Fruit fly (Drosophila melanogaster) whole organism, embryonic: Measurements from ENCODE around the gene sinu.

Source experiments
- Asciz ChIP-seq: fragments of 200-800 bp; sonication (Bioruptor generic); optimal IDR thresholded peaks from 2 replicates; lab custom pipeline; 2017; ENCODE audit warnings: missing biosample characterization, mild to moderate bottlenecking, missing genetic modification characterization, missing genetic modification reagents
- BEAF-32 ChIP-seq: fragments of 200-800 bp; sonication (Bioruptor generic); optimal IDR thresholded peaks from 3 replicates; lab custom pipeline; 2017; ENCODE audit warnings: missing biosample characterization, missing genetic modification characterization, mild to moderate bottlenecking, moderate library complexity, missing genetic modification reagents
- Bteb2 ChIP-seq: fragments of 200-800 bp; sonication (Bioruptor generic); optimal IDR thresholded peaks from 2 replicates; lab custom pipeline; 2016; ENCODE audit warnings: missing biosample characterization, missing genetic modification characterization
- CG10431 ChIP-seq: fragments of 200-800 bp; sonication (Bioruptor generic); optimal IDR thresholded peaks from 3 replicates; lab custom pipeline; 2018; ENCODE audit warnings: missing biosample characterization, mild to moderate bottlenecking, missing genetic modification characterization
- CG11696 ChIP-seq: fragments of 200-800 bp; sonication (Bioruptor generic); IDR thresholded peaks from 2 replicates; pipeline ENCODE4 v1.3.6; 2022; ENCODE audit warnings: missing biosample characterization, missing genetic modification characterization
- CG12299 ChIP-seq: fragments of 200-800 bp; sonication (Bioruptor generic); optimal IDR thresholded peaks from 2 replicates; lab custom pipeline; 2018; ENCODE audit warnings: missing biosample characterization, mild to moderate bottlenecking, missing genetic modification characterization
- CG12942 ChIP-seq: fragments of 200-800 bp; sonication (Bioruptor generic); optimal IDR thresholded peaks from 3 replicates; lab custom pipeline; 2016; ENCODE audit warnings: missing biosample characterization, missing genetic modification characterization
- CG14710 ChIP-seq: fragments of 200-800 bp; sonication (Bioruptor generic); optimal IDR thresholded peaks from 3 replicates; lab custom pipeline; 2019; ENCODE audit warnings: missing biosample characterization, mild to moderate bottlenecking, missing genetic modification characterization, moderate library complexity
- CG16863 ChIP-seq: fragments of 200-800 bp; sonication (Bioruptor generic); optimal IDR thresholded peaks from 3 replicates; lab custom pipeline; 2016; ENCODE audit warnings: missing biosample characterization, missing genetic modification characterization
- CG17186 ChIP-seq: fragments of 200-800 bp; sonication (Bioruptor generic); optimal IDR thresholded peaks from 3 replicates; lab custom pipeline; 2017; ENCODE audit warnings: missing biosample characterization, missing genetic modification reagents, missing genetic modification characterization
- CG18599 ChIP-seq: fragments of 200-800 bp; sonication (Bioruptor generic); optimal IDR thresholded peaks from 3 replicates; lab custom pipeline; 2017; ENCODE audit warnings: missing biosample characterization, missing genetic modification characterization, mild to moderate bottlenecking, moderate library complexity, missing genetic modification reagents
- CG30431 ChIP-seq: fragments of 200-800 bp; sonication (Bioruptor generic); optimal IDR thresholded peaks from 2 replicates; lab custom pipeline; 2017; ENCODE audit warnings: missing biosample characterization, missing genetic modification characterization
- CG34422 ChIP-seq: fragments of 200-800 bp; sonication (Bioruptor generic); IDR thresholded peaks from 3 replicates; pipeline ENCODE4 v1.3.6; 2022; ENCODE audit warnings: missing biosample characterization, missing genetic modification characterization
- CG4404 ChIP-seq: fragments of 200-800 bp; sonication (Bioruptor generic); IDR thresholded peaks from 2 replicates; pipeline ENCODE4 v1.3.6; 2022; ENCODE audit warnings: missing biosample characterization, missing genetic modification characterization
- CG6689 ChIP-seq: fragments of 200-800 bp; sonication (Bioruptor generic); IDR thresholded peaks from 2 replicates; pipeline ENCODE4 v1.3.6; 2022; ENCODE audit warnings: missing biosample characterization, missing genetic modification characterization
- CG7745 ChIP-seq: fragments of 200-800 bp; sonication (Bioruptor generic); optimal IDR thresholded peaks from 2 replicates; lab custom pipeline; 2018; ENCODE audit warnings: missing biosample characterization, mild to moderate bottlenecking, missing genetic modification characterization, moderate library complexity
- Dip3 ChIP-seq: fragments of 200-800 bp; sonication (Bioruptor generic); optimal IDR thresholded peaks from 3 replicates; lab custom pipeline; 2016; ENCODE audit warnings: missing biosample characterization, missing genetic modification characterization
- E2f2 ChIP-seq: fragments of 200-800 bp; sonication (Bioruptor generic); IDR thresholded peaks from 2 replicates; pipeline ENCODE4 v1.3.6; 2022; ENCODE audit warnings: missing biosample characterization, missing genetic modification characterization
- Eip74EF ChIP-seq, 2 experiments: fragments of 200-800 bp in 1 of 2; fragments of >200 bp in 1 of 2; sonication (Bioruptor generic) in 1 of 2; optimal IDR thresholded peaks; 2 replicates each; lab custom pipeline; 2017 to 2019; ENCODE audit warnings: missing biosample characterization in 2 of 2, missing genetic modification characterization in 2 of 2, mild to moderate bottlenecking in 1 of 2, moderate library complexity in 1 of 2
- Med ChIP-seq: fragments of 200-800 bp; sonication (Bioruptor generic); peaks from one replicate; lab custom pipeline; 2016; ENCODE audit warnings: missing biosample characterization, missing genetic modification characterization, mild to moderate bottlenecking, inconsistent platforms, moderate library complexity
- Nf-YA ChIP-seq: fragments of 200-800 bp; sonication (Bioruptor generic); IDR thresholded peaks from 2 replicates; pipeline ENCODE4 v1.3.6; 2022; ENCODE audit warnings: missing biosample characterization, missing genetic modification characterization
- Sox102F ChIP-seq: fragments of 200-800 bp; sonication (Bioruptor generic); optimal IDR thresholded peaks from 2 replicates; lab custom pipeline; 2018; ENCODE audit warnings: missing biosample characterization, mild to moderate bottlenecking, missing genetic modification characterization, moderate library complexity
- Usf ChIP-seq: fragments of 200-800 bp; sonication (Bioruptor generic); optimal IDR thresholded peaks from 2 replicates; lab custom pipeline; 2017; ENCODE audit warnings: missing genotype, missing biosample characterization, missing genetic modification characterization
- btn ChIP-seq: fragments of 200-800 bp; sonication (Bioruptor generic); optimal IDR thresholded peaks from 2 replicates; lab custom pipeline; 2016; ENCODE audit warnings: missing biosample characterization, missing genetic modification characterization
- caup ChIP-seq: fragments of 200-800 bp; sonication (Bioruptor generic); optimal IDR thresholded peaks from 3 replicates; lab custom pipeline; 2017; ENCODE audit warnings: missing biosample characterization, mild to moderate bottlenecking, missing genetic modification characterization, moderate library complexity; ENCODE audit not compliant: severe bottlenecking
- chm ChIP-seq: fragments of 200-800 bp; sonication (Bioruptor generic); IDR thresholded peaks from 2 replicates; pipeline ENCODE4 v1.3.6; 2022; ENCODE audit warnings: missing biosample characterization, missing genetic modification characterization
- crol ChIP-seq: fragments of 200-800 bp; sonication (Bioruptor generic); IDR thresholded peaks from 2 replicates; pipeline ENCODE4 v1.3.6; 2022; ENCODE audit warnings: missing biosample characterization, missing genetic modification characterization
- dmrt11E ChIP-seq: fragments of 200-800 bp; sonication (Bioruptor generic); optimal IDR thresholded peaks from 3 replicates; lab custom pipeline; 2018; ENCODE audit warnings: missing biosample characterization, mild to moderate bottlenecking, missing genetic modification characterization, moderate library complexity
- exex ChIP-seq: fragments of 200-800 bp; sonication (Bioruptor generic); optimal IDR thresholded peaks from 4 replicates; lab custom pipeline; 2018; ENCODE audit warnings: missing biosample characterization, mild to moderate bottlenecking, missing genetic modification characterization, moderate library complexity
- eyg ChIP-seq: fragments of 200-800 bp; sonication (Bioruptor generic); optimal IDR thresholded peaks from 3 replicates; lab custom pipeline; 2016; ENCODE audit warnings: missing biosample characterization, missing genetic modification characterization
- fu2 ChIP-seq: fragments of 200-800 bp; sonication (Bioruptor generic); optimal IDR thresholded peaks from 2 replicates; lab custom pipeline; 2016; ENCODE audit warnings: missing biosample characterization, missing genetic modification characterization
- gro ChIP-seq: fragments of 200-800 bp; sonication (Bioruptor generic); optimal IDR thresholded peaks from 2 replicates; lab custom pipeline; 2016; ENCODE audit warnings: missing biosample characterization, missing genetic modification characterization
- her ChIP-seq: fragments of 200-800 bp; sonication (Bioruptor generic); optimal IDR thresholded peaks from 2 replicates; lab custom pipeline; 2016; ENCODE audit warnings: missing biosample characterization, missing genetic modification characterization
- inv ChIP-seq: fragments of 200-800 bp; sonication (Bioruptor generic); IDR thresholded peaks from 2 replicates; pipeline ENCODE4 v1.3.6; 2022; ENCODE audit warnings: missing biosample characterization, missing genetic modification characterization; ENCODE audit not compliant: partially characterized antibody
- ken ChIP-seq: fragments of 200-800 bp; sonication (Bioruptor generic); IDR thresholded peaks from 3 replicates; pipeline ENCODE4 v1.3.6; 2022; ENCODE audit warnings: missing biosample characterization, missing genetic modification characterization
- kni ChIP-seq: fragments of 200-800 bp; sonication (Bioruptor generic); optimal IDR thresholded peaks from 3 replicates; lab custom pipeline; 2017; ENCODE audit warnings: mild to moderate bottlenecking, missing biosample characterization, missing genetic modification reagents, missing genetic modification characterization
- lola ChIP-seq, 3 experiments: fragments of >200 bp in 2 of 3; fragments of 200-800 bp in 1 of 3; sonication (Bioruptor generic) in 1 of 3; optimal IDR thresholded peaks; 2 replicates each; lab custom pipeline; 2017 to 2019; ENCODE audit warnings: missing biosample characterization in 3 of 3, missing genetic modification characterization in 3 of 3, mild to moderate bottlenecking in 1 of 3, moderate library complexity in 1 of 3
- nom ChIP-seq: fragments of 200-800 bp; sonication (Bioruptor generic); optimal IDR thresholded peaks from 2 replicates; lab custom pipeline; 2017; ENCODE audit warnings: missing biosample characterization, missing genetic modification characterization, mild to moderate bottlenecking, moderate library complexity, missing genetic modification reagents
- onecut ChIP-seq: fragments of 200-800 bp; sonication (Bioruptor generic); IDR thresholded peaks from 2 replicates; pipeline ENCODE4 v1.3.6; 2022; ENCODE audit warnings: missing biosample characterization, missing genetic modification characterization
- schlank ChIP-seq: fragments of 200-800 bp; sonication (Bioruptor generic); optimal IDR thresholded peaks from 2 replicates; lab custom pipeline; 2018; ENCODE audit warnings: missing biosample characterization, mild to moderate bottlenecking, missing genetic modification characterization
- toy ChIP-seq: fragments of 200-800 bp; sonication (Bioruptor generic); IDR thresholded peaks from 2 replicates; pipeline ENCODE4 v1.3.6; 2022; ENCODE audit warnings: missing biosample characterization, missing genetic modification characterization

Gene sinu

dm6 chr3L:5583295-5583707 is 21.9 kb upstream of the sinu start (continued):
- TF ChIP-seq toy (GFP tag; lab: Robert Waterston, UW) = peak; percentile 61
- TF ChIP-seq CG16863 (GFP tag; lab: Kevin White, UChicago) = peak; percentile 75
- peak; percentile 57 for TF ChIP-seq onecut (GFP tag; lab: Robert Waterston, UW)
- peak; percentile 81 for TF ChIP-seq dmrt11E (tag; lab: Kevin White, UChicago)
- peak; percentile 88 for TF ChIP-seq Dip3 (GFP tag; lab: Kevin White, UChicago)
- TF ChIP-seq CG11696 (GFP tag; lab: Robert Waterston, UW) = peak; percentile 60
- peak in 1 of 3 experiments; percentile 74 for TF ChIP-seq lola (GFP tag; optimal IDR thresholded peaks at IDR 0.05; lab: Kevin White, UChicago)
- peak; percentile 63 for TF ChIP-seq schlank (tag; lab: Kevin White, UChicago)
- TF ChIP-seq chm (GFP tag; lab: Robert Waterston, UW) = peak; percentile 87
- no peak for TF ChIP-seq CG7745 (tag; lab: Kevin White, UChicago)
- peak; percentile 60 for TF ChIP-seq CG17186 (GFP tag; lab: Kevin White, UChicago)
- TF ChIP-seq CG18599 (GFP tag; lab: Kevin White, UChicago) = peak; percentile 85
- no peak for TF ChIP-seq Eip74EF (GFP tag; optimal IDR thresholded peaks at IDR 0.05; lab: Kevin White, UChicago)
- no peak for TF ChIP-seq CG10431 (GFP tag; lab: Kevin White, UChicago)
- TF ChIP-seq CG12299 (tag; lab: Kevin White, UChicago) = peak; percentile 62
- peak; percentile 87 for TF ChIP-seq fu2
- TF ChIP-seq nom (GFP tag; lab: Kevin White, UChicago) = no peak
- peak; percentile 85 for TF ChIP-seq CG12942 (GFP tag; lab: Kevin White, UChicago)
- peak; percentile 92 for TF ChIP-seq CG34422 (GFP tag; lab: Robert Waterston, UW)
- TF ChIP-seq Med (GFP tag; lab: Kevin White, UChicago) = peak; percentile 98
- TF ChIP-seq kni (GFP tag; lab: Kevin White, UChicago) = peak; percentile 16
- TF ChIP-seq her = peak; percentile 55
- TF ChIP-seq gro (GFP tag; lab: Kevin White, UChicago) = peak; percentile 87
- TF ChIP-seq Sox102F (GFP tag; lab: Kevin White, UChicago) = peak; percentile 84
- peak; percentile 19 for TF ChIP-seq Usf (GFP tag; lab: Kevin White, UChicago)
- TF ChIP-seq exex = no peak
- peak; percentile 93 for TF ChIP-seq ken
- TF ChIP-seq BEAF-32 = peak; percentile 96
- peak; percentile 90 for TF ChIP-seq CG6689
- TF ChIP-seq btn (GFP tag; lab: Kevin White, UChicago) = peak; percentile 71
- TF ChIP-seq Bteb2 (GFP tag; lab: Kevin White, UChicago) = peak; percentile 67
- TF ChIP-seq CG30431 (GFP tag; lab: Kevin White, UChicago) = peak; percentile 81
- TF ChIP-seq CG14710 = peak; percentile 94
- no peak for TF ChIP-seq crol (GFP tag; lab: Robert Waterston, UW)
- peak; percentile 74 for TF ChIP-seq eyg (GFP tag; lab: Kevin White, UChicago)
- TF ChIP-seq inv (GFP tag; lab: Robert Waterston, UW) = peak; percentile 82
- TF ChIP-seq Asciz (GFP tag; lab: Kevin White, UChicago) = no peak
- TF ChIP-seq caup (GFP tag; lab: Kevin White, UChicago) = peak; percentile 78
- peak; percentile 60; the same call in 1 of the 2 replicates for TF ChIP-seq Nf-YA
- peak; percentile 85 for TF ChIP-seq E2f2
- peak; percentile 90 for TF ChIP-seq CG4404 (GFP tag; lab: Robert Waterston, UW)
